Worm (Caenorhabditis elegans) whole organism, L3 larva: ENCODE data around the gene T02D1.4.
A peak's percentile ranks its signal among the peaks of the same experiment; 100 is the strongest.

Source experiments
- ceh-16 ChIP-seq: sonication (generic microtip); optimal IDR thresholded peaks from 2 replicates; lab custom pipeline; 2017; ENCODE audit warnings: missing biosample characterization, missing genetic modification characterization
- ceh-82 ChIP-seq: fragments of 150-350 bp; optimal IDR thresholded peaks from 2 replicates; lab custom pipeline; 2014; ENCODE audit warnings: missing biosample characterization, missing genetic modification characterization
- ceh-9 ChIP-seq: sonication (generic microtip); optimal IDR thresholded peaks from 2 replicates; lab custom pipeline; 2018; ENCODE audit warnings: missing biosample characterization, missing genetic modification characterization
- daf-12 ChIP-seq: fragments of 150-350 bp; optimal IDR thresholded peaks from 2 replicates; lab custom pipeline; 2014; ENCODE audit warnings: missing biosample characterization, missing genetic modification reagents, missing genetic modification characterization
- egl-27 ChIP-seq: sonication (generic microtip); optimal IDR thresholded peaks from 4 replicates; lab custom pipeline; 2017; ENCODE audit warnings: missing biosample characterization, missing genetic modification reagents, missing genetic modification characterization
- elt-1 ChIP-seq: fragments of 150-350 bp; optimal IDR thresholded peaks from 2 replicates; lab custom pipeline; 2014; ENCODE audit warnings: missing biosample characterization, missing genetic modification characterization
- elt-2 ChIP-seq: sonication (generic microtip); optimal IDR thresholded peaks from 2 replicates; lab custom pipeline; 2016; ENCODE audit warnings: missing genetic modification reagents, mild to moderate bottlenecking, missing genetic modification characterization, missing compliant biosample characterization
- elt-3 ChIP-seq, 3 experiments: fragments of 150-350 bp in 1 of 3; sonication (generic microtip) in 2 of 3; optimal IDR thresholded peaks; 2 replicates in 2 of 3; 4 replicates in 1 of 3; lab custom pipeline; 2014 to 2017; ENCODE audit warnings: missing biosample characterization in 3 of 3, missing genetic modification characterization in 3 of 3
- fkh-2 ChIP-seq: fragments of 150-350 bp; optimal IDR thresholded peaks from 2 replicates; lab custom pipeline; 2014; ENCODE audit warnings: missing biosample characterization, missing genetic modification reagents, missing genetic modification characterization
- fos-1 ChIP-seq: fragments of 150-350 bp; optimal IDR thresholded peaks from 2 replicates; lab custom pipeline; 2014; ENCODE audit warnings: missing biosample characterization, missing genetic modification characterization
- lin-15B ChIP-seq: fragments of 150-350 bp; optimal IDR thresholded peaks from 2 replicates; lab custom pipeline; 2014; ENCODE audit warnings: missing biosample characterization, missing genetic modification characterization
- mdl-1 ChIP-seq: fragments of 150-350 bp; optimal IDR thresholded peaks from 2 replicates; lab custom pipeline; 2014; ENCODE audit warnings: missing biosample characterization, missing genetic modification characterization
- mml-1 ChIP-seq: fragments of 150-350 bp; sonication (generic microtip); optimal IDR thresholded peaks from 3 replicates; lab custom pipeline; 2014; ENCODE audit warnings: missing biosample characterization, missing genetic modification characterization
- nfya-1 ChIP-seq: sonication (generic microtip); optimal IDR thresholded peaks from 2 replicates; lab custom pipeline; 2017; ENCODE audit warnings: missing genetic modification characterization, mild to moderate bottlenecking, missing compliant biosample characterization, antibody characterized with exemption, moderate library complexity; ENCODE audit not compliant: insufficient read depth
- nhr-23 ChIP-seq: fragments of 150-350 bp; optimal IDR thresholded peaks from 2 replicates; lab custom pipeline; 2014; ENCODE audit warnings: missing biosample characterization, missing genetic modification reagents, missing genetic modification characterization
- nhr-25 ChIP-seq: sonication (generic microtip); optimal IDR thresholded peaks from 2 replicates; lab custom pipeline; 2017; ENCODE audit warnings: missing biosample characterization, missing genetic modification characterization
- nhr-43 ChIP-seq: sonication (generic microtip); optimal IDR thresholded peaks from 2 replicates; lab custom pipeline; 2016; ENCODE audit warnings: mild to moderate bottlenecking, missing genetic modification characterization, missing compliant biosample characterization; ENCODE audit not compliant: poor library complexity, severe bottlenecking
- nhr-76 ChIP-seq: fragments of 150-350 bp; sonication (generic microtip); optimal IDR thresholded peaks from 5 replicates; lab custom pipeline; 2014; ENCODE audit warnings: missing biosample characterization, missing genetic modification characterization
- pha-4 ChIP-seq: fragments of 150-350 bp; optimal IDR thresholded peaks from 2 replicates; lab custom pipeline; 2014; ENCODE audit warnings: missing biosample characterization, missing genetic modification reagents, missing genetic modification characterization
- pqm-1 ChIP-seq: fragments of 150-350 bp; optimal IDR thresholded peaks from 2 replicates; lab custom pipeline; 2017; ENCODE audit warnings: missing biosample characterization, missing genetic modification characterization, inconsistent platforms
- skn-1 ChIP-seq: fragments of 150-350 bp; optimal IDR thresholded peaks from 2 replicates; lab custom pipeline; 2014; ENCODE audit warnings: missing biosample characterization, missing genetic modification characterization
- snpc-4 ChIP-seq: fragments of 150-350 bp; optimal IDR thresholded peaks from 2 replicates; lab custom pipeline; 2014; ENCODE audit warnings: missing biosample characterization, missing genetic modification characterization
- unc-62 ChIP-seq: fragments of 150-350 bp; sonication (generic microtip); optimal IDR thresholded peaks from 4 replicates; lab custom pipeline; 2014; ENCODE audit warnings: missing biosample characterization, missing genetic modification reagents, missing genetic modification characterization
- zag-1 ChIP-seq: fragments of 150-350 bp; optimal IDR thresholded peaks from 2 replicates; lab custom pipeline; 2014; ENCODE audit warnings: missing biosample characterization, missing genetic modification characterization
- ztf-4 ChIP-seq: fragments of 150-350 bp; optimal IDR thresholded peaks from 2 replicates; lab custom pipeline; 2014; ENCODE audit warnings: missing biosample characterization, missing genetic modification characterization

T02D1.4 gene

ce11 chrIV:17440417-17440816 is 40.9 kb downstream of the T02D1.4 start, which contains the start of gene F08A7.1:
Gene F08A7.1, plus strand, starts transcription at chrIV:17440607.
- TF ChIP-seq nhr-25 = no peak
- TF ChIP-seq elt-1 = no peak
- TF ChIP-seq pqm-1 (tag; lab: Kevin White, UChicago) = peak; percentile 78
- peak; percentile 48 for TF ChIP-seq pha-4
- no peak for TF ChIP-seq nhr-43 (tag; lab: Kevin White, UChicago)
- peak; percentile 71 for TF ChIP-seq elt-2 (tag; lab: Kevin White, UChicago)
- no peak for TF ChIP-seq nhr-23

ce11 chrIV:17441260-17441659 is 41.7 kb downstream of the T02D1.4 start:
- TF ChIP-seq elt-2 (tag; lab: Kevin White, UChicago) = peak; percentile 25
- peak; percentile 39 for TF ChIP-seq nhr-25
- TF ChIP-seq daf-12 = no peak
- peak; percentile 6 for TF ChIP-seq nhr-43 (tag; lab: Kevin White, UChicago)

- TF ChIP-seq mml-1 (tag; lab: Kevin White, UChicago) = no peak
- peak; percentile 15 for TF ChIP-seq nhr-23
- no peak for TF ChIP-seq nhr-76 (tag; lab: Kevin White, UChicago)
- TF ChIP-seq nhr-43 (tag; lab: Kevin White, UChicago) = peak; percentile 36
- no peak for TF ChIP-seq ceh-9 (tag; lab: Kevin White, UChicago)
- TF ChIP-seq nhr-25 = peak; percentile 51
- TF ChIP-seq snpc-4 (tag; lab: Kevin White, UChicago) = no peak
- no peak for TF ChIP-seq elt-1
- TF ChIP-seq zag-1 (tag; lab: Kevin White, UChicago) = no peak
- TF ChIP-seq nfya-1 (tag; lab: Kevin White, UChicago) = no peak
- no peak for TF ChIP-seq elt-3 (tag; optimal IDR thresholded peaks at IDR 0.05; lab: Kevin White, UChicago)
- TF ChIP-seq fos-1 (tag; lab: Kevin White, UChicago) = no peak
- peak; percentile 6 for TF ChIP-seq pqm-1 (tag; lab: Kevin White, UChicago)
- TF ChIP-seq fkh-2 = no peak
- no peak for TF ChIP-seq skn-1 (tag; lab: Kevin White, UChicago)
- no peak for TF ChIP-seq ceh-16 (tag; lab: Kevin White, UChicago)
- TF ChIP-seq lin-15B (tag; lab: Kevin White, UChicago) = no peak
- no peak for TF ChIP-seq ceh-82 (tag; lab: Kevin White, UChicago)
Observed at ce11 chrIV:17442503-17442902, 42.9 kb downstream of the T02D1.4 start, which contains the start of gene F11E6.11. Gene F11E6.11, plus strand, starts transcription at chrIV:17442827.

- TF ChIP-seq lin-15B (tag; lab: Kevin White, UChicago) (no peak), pha-4 (peak; percentile 66)
Observed at ce11 chrIV:17448319-17448718, 48.8 kb downstream of the T02D1.4 start.

ce11 chrIV:17450443-17450842 is 50.9 kb downstream of the T02D1.4 start, which contains the start of gene F11E6.8:
Gene F11E6.8, minus strand, starts transcription at chrIV:17450543.
- TF ChIP-seq elt-3 (tag; optimal IDR thresholded peaks at IDR 0.05; lab: Kevin White, UChicago) (no peak), unc-62 (no peak), elt-1 (no peak), mdl-1 (tag; lab: Kevin White, UChicago) (no peak), ztf-4 (no peak), egl-27 (tag; lab: Kevin White, UChicago) (no peak)
